Worm (Caenorhabditis elegans) whole organism, young adult: ENCODE results near the gene nac-2.

Experiments used
- B0261.1 ChIP-seq: sonication (generic microtip); optimal IDR thresholded peaks from 2 replicates; lab custom pipeline; 2016; ENCODE audit warnings: mild to moderate bottlenecking, missing genetic modification characterization, moderate library complexity, missing compliant biosample characterization
- Y53G8AR.9 ChIP-seq: fragments of 200-800 bp; sonication (Bioruptor generic); conservative IDR thresholded peaks from 2 replicates; pipeline ENCODE4 v1.3.6; 2022; ENCODE audit warnings: missing genetic modification reagents, missing genetic modification characterization, missing compliant biosample characterization
- egl-18 ChIP-seq: fragments of 200-800 bp; sonication (Bioruptor generic); IDR thresholded peaks from 2 replicates; pipeline ENCODE4 v1.3.6; 2022; ENCODE audit warnings: missing genetic modification reagents, missing genetic modification characterization, missing compliant biosample characterization

- TF ChIP-seq egl-18 (no peak), B0261.1 (no peak), Y53G8AR.9 (GFP tag; lab: Robert Waterston, UW) (no peak)
These were observed 48.5 kb upstream of the nac-2 start, which contains the start of gene glp-1 for ce11 chrIII:9091392-9092291.
